Fruit fly (Drosophila melanogaster) whole organism, embryonic: ENCODE results near the gene Pdi.

ENCODE experiments used
- ATbp ChIP-seq: fragments of 200-800 bp; sonication (Bioruptor generic); optimal IDR thresholded peaks from 2 replicates; lab custom pipeline; 2017; ENCODE audit warnings: missing biosample characterization, mild to moderate bottlenecking, missing genetic modification characterization, missing genetic modification reagents
- Atf6 ChIP-seq: fragments of 200-800 bp; sonication (Bioruptor generic); IDR thresholded peaks from 2 replicates; pipeline ENCODE4 v1.3.6; 2022; ENCODE audit warnings: missing biosample characterization, missing genetic modification characterization
- BtbVII ChIP-seq: fragments of 200-800 bp; sonication (Bioruptor generic); optimal IDR thresholded peaks from 3 replicates; lab custom pipeline; 2017; ENCODE audit warnings: missing biosample characterization, mild to moderate bottlenecking, missing genetic modification characterization
- CG11723 ChIP-seq: fragments of 200-800 bp; sonication (Bioruptor generic); optimal IDR thresholded peaks from 2 replicates; lab custom pipeline; 2017; ENCODE audit warnings: missing biosample characterization, mild to moderate bottlenecking, missing genetic modification characterization
- CG12236 ChIP-seq: fragments of 200-800 bp; sonication (Bioruptor generic); optimal IDR thresholded peaks from 2 replicates; lab custom pipeline; 2016; ENCODE audit warnings: missing biosample characterization, missing genetic modification characterization
- CG12744 ChIP-seq: fragments of 200-800 bp; sonication (Bioruptor generic); optimal IDR thresholded peaks from 2 replicates; lab custom pipeline; 2016; ENCODE audit warnings: missing biosample characterization, missing genetic modification characterization
- CG13894 ChIP-seq: fragments of 200-800 bp; sonication (Bioruptor generic); optimal IDR thresholded peaks from 3 replicates; lab custom pipeline; 2018; ENCODE audit warnings: missing biosample characterization, mild to moderate bottlenecking, missing genetic modification characterization, moderate library complexity
- CG16779 ChIP-seq: fragments of 200-800 bp; sonication (Bioruptor generic); IDR thresholded peaks from 2 replicates; pipeline ENCODE4 v1.3.6; 2022; ENCODE audit warnings: missing biosample characterization, missing genetic modification characterization
- CG17186 ChIP-seq: fragments of 200-800 bp; sonication (Bioruptor generic); optimal IDR thresholded peaks from 3 replicates; lab custom pipeline; 2017; ENCODE audit warnings: missing biosample characterization, missing genetic modification reagents, missing genetic modification characterization
- CG17612 ChIP-seq: fragments of 200-800 bp; sonication (Bioruptor generic); IDR thresholded peaks from 2 replicates; pipeline ENCODE4 v1.3.6; 2022; ENCODE audit warnings: missing biosample characterization, missing genetic modification characterization
- CG1792 ChIP-seq: fragments of 200-800 bp; sonication (Bioruptor generic); optimal IDR thresholded peaks from 2 replicates; lab custom pipeline; 2016; ENCODE audit warnings: missing biosample characterization, missing genetic modification characterization
- CG30403 ChIP-seq: fragments of 200-800 bp; sonication (Bioruptor generic); optimal IDR thresholded peaks from 3 replicates; lab custom pipeline; 2016; ENCODE audit warnings: missing biosample characterization, missing genetic modification characterization
- CG3407 ChIP-seq: fragments of 200-800 bp; sonication (Bioruptor generic); optimal IDR thresholded peaks from 2 replicates; lab custom pipeline; 2018; ENCODE audit warnings: missing biosample characterization, mild to moderate bottlenecking, missing genetic modification characterization
- CG6854 ChIP-seq: fragments of 200-800 bp; sonication (Bioruptor generic); optimal IDR thresholded peaks from 3 replicates; lab custom pipeline; 2017; ENCODE audit warnings: missing biosample characterization, mild to moderate bottlenecking, missing genetic modification characterization
- CG7786 ChIP-seq: fragments of 200-800 bp; sonication (Bioruptor generic); optimal IDR thresholded peaks from 2 replicates; lab custom pipeline; 2016; ENCODE audit warnings: missing biosample characterization, missing genetic modification characterization
- CG8281 ChIP-seq: fragments of 200-800 bp; sonication (Bioruptor generic); optimal IDR thresholded peaks from 2 replicates; lab custom pipeline; 2018; ENCODE audit warnings: missing biosample characterization, mild to moderate bottlenecking, missing genetic modification characterization, moderate library complexity
- CG8290 ChIP-seq, 3 experiments: fragments of 200-800 bp; sonication (Bioruptor generic); optimal IDR thresholded peaks; 2 replicates each; lab custom pipeline; 2016 to 2019; ENCODE audit warnings: missing biosample characterization in 3 of 3, missing genetic modification characterization in 3 of 3, mild to moderate bottlenecking in 2 of 3, moderate library complexity in 1 of 3
- CG8478 ChIP-seq: fragments of >200 bp; optimal IDR thresholded peaks from 2 replicates; lab custom pipeline; 2018
- CG9609 ChIP-seq: fragments of 200-800 bp; sonication (Bioruptor generic); optimal IDR thresholded peaks from 3 replicates; lab custom pipeline; 2016; ENCODE audit warnings: missing biosample characterization, missing genetic modification characterization
- CG9797 ChIP-seq: fragments of 200-800 bp; sonication (Bioruptor generic); optimal IDR thresholded peaks from 3 replicates; lab custom pipeline; 2018; ENCODE audit warnings: missing biosample characterization, mild to moderate bottlenecking, missing genetic modification characterization
- CG9876 ChIP-seq: fragments of 200-800 bp; sonication (Bioruptor generic); optimal IDR thresholded peaks from 2 replicates; lab custom pipeline; 2016; ENCODE audit warnings: missing biosample characterization, missing genetic modification characterization
- Dek ChIP-seq: fragments of 200-800 bp; sonication (Bioruptor generic); optimal IDR thresholded peaks from 3 replicates; lab custom pipeline; 2019; ENCODE audit warnings: missing biosample characterization, mild to moderate bottlenecking, missing genetic modification characterization, moderate library complexity
- Ets97D ChIP-seq: fragments of 200-800 bp; sonication (Bioruptor generic); optimal IDR thresholded peaks from 3 replicates; lab custom pipeline; 2016; ENCODE audit warnings: missing biosample characterization, missing genetic modification characterization
- Fer2 ChIP-seq: fragments of 200-800 bp; sonication (Bioruptor generic); optimal IDR thresholded peaks from 2 replicates; lab custom pipeline; 2018; ENCODE audit warnings: missing biosample characterization, mild to moderate bottlenecking, missing genetic modification characterization, moderate library complexity
- HHEX ChIP-seq: fragments of 200-800 bp; sonication (Bioruptor generic); optimal IDR thresholded peaks from 3 replicates; lab custom pipeline; 2017; ENCODE audit warnings: missing biosample characterization, mild to moderate bottlenecking, missing genetic modification characterization, missing genetic modification reagents
- HLHmδ ChIP-seq: fragments of 200-800 bp; sonication (Bioruptor generic); optimal IDR thresholded peaks from 2 replicates; lab custom pipeline; 2018; ENCODE audit warnings: missing biosample characterization, mild to moderate bottlenecking, missing genetic modification characterization, moderate library complexity
- Hsf ChIP-seq: fragments of 200-800 bp; sonication (Bioruptor generic); optimal IDR thresholded peaks from 3 replicates; lab custom pipeline; 2016; ENCODE audit warnings: missing biosample characterization, missing genetic modification characterization
- Kr ChIP-seq: fragments of 200-800 bp; sonication (Bioruptor generic); optimal IDR thresholded peaks from 2 replicates; lab custom pipeline; 2017; ENCODE audit warnings: missing biosample characterization, mild to moderate bottlenecking, missing genetic modification characterization
- Max ChIP-seq: fragments of 200-800 bp; sonication (Bioruptor generic); optimal IDR thresholded peaks from 2 replicates; lab custom pipeline; 2016; ENCODE audit warnings: missing biosample characterization, mild to moderate bottlenecking, missing genetic modification characterization
- PHDP ChIP-seq: fragments of 200-800 bp; sonication (Bioruptor generic); optimal IDR thresholded peaks from 3 replicates; lab custom pipeline; 2018; ENCODE audit warnings: missing biosample characterization, mild to moderate bottlenecking, missing genetic modification characterization, moderate library complexity
- aop ChIP-seq: fragments of 200-800 bp; sonication (Bioruptor generic); IDR thresholded peaks from 2 replicates; pipeline ENCODE4 v1.3.6; 2022; ENCODE audit warnings: missing biosample characterization, missing genetic modification characterization
- cas ChIP-seq: fragments of 200-800 bp; sonication (Bioruptor generic); IDR thresholded peaks from 2 replicates; pipeline ENCODE4 v1.3.6; 2022; ENCODE audit warnings: missing biosample characterization, missing genetic modification characterization
- crp ChIP-seq, 2 experiments: fragments of 200-800 bp; sonication (Bioruptor generic); optimal IDR thresholded peaks; 2 replicates in 1 of 2; 3 replicates in 1 of 2; lab custom pipeline; 2017; ENCODE audit warnings: missing biosample characterization in 2 of 2, missing genetic modification characterization in 2 of 2, mild to moderate bottlenecking in 1 of 2, moderate library complexity in 1 of 2
- dan ChIP-seq: fragments of 200-800 bp; sonication (Bioruptor generic); IDR thresholded peaks from 2 replicates; pipeline ENCODE4 v1.3.6; 2022; ENCODE audit warnings: missing biosample characterization, missing genetic modification characterization
- en ChIP-seq: fragments of 200-800 bp; sonication (Bioruptor generic); optimal IDR thresholded peaks from 2 replicates; lab custom pipeline; 2016; ENCODE audit warnings: missing biosample characterization, missing genetic modification characterization
- gcm2 ChIP-seq: fragments of 200-800 bp; sonication (Bioruptor generic); optimal IDR thresholded peaks from 2 replicates; lab custom pipeline; 2016; ENCODE audit warnings: missing biosample characterization, missing genetic modification characterization
- nerfin-2 ChIP-seq: fragments of 200-800 bp; sonication (Bioruptor generic); IDR thresholded peaks from 2 replicates; pipeline ENCODE4 v1.3.6; 2022; ENCODE audit warnings: missing biosample characterization, missing genetic modification characterization; ENCODE audit not compliant: partially characterized antibody
- otp ChIP-seq: fragments of 200-800 bp; sonication (Bioruptor generic); IDR thresholded peaks from 3 replicates; pipeline ENCODE4, ENCODE4 v1.3.6; 2022; ENCODE audit warnings: missing biosample characterization, missing genetic modification characterization
- pan ChIP-seq, 4 experiments: fragments of >200 bp in 3 of 4; fragments of 200-800 bp in 1 of 4; sonication (Bioruptor generic) in 1 of 4; optimal IDR thresholded peaks in 3 of 4; IDR thresholded peaks in 1 of 4; 2 replicates each; pipeline versions ENCODE4 v1.3.6 to Lab custom; 2017 to 2022; ENCODE audit warnings: missing biosample characterization in 2 of 4, missing genetic modification characterization in 2 of 4, mixed read lengths in 1 of 4
- peb ChIP-seq: fragments of 200-800 bp; sonication (Bioruptor generic); IDR thresholded peaks from 2 replicates; pipeline ENCODE4 v1.3.6; 2022; ENCODE audit warnings: missing biosample characterization, missing genetic modification characterization
- pnt ChIP-seq: fragments of 200-800 bp; sonication (Bioruptor generic); optimal IDR thresholded peaks from 3 replicates; lab custom pipeline; 2016; ENCODE audit warnings: missing biosample characterization, missing genetic modification characterization
- prd ChIP-seq, 3 experiments: fragments of >200 bp in 2 of 3; fragments of 200-800 bp in 1 of 3; sonication (Bioruptor generic) in 1 of 3; optimal IDR thresholded peaks in 2 of 3; IDR thresholded peaks in 1 of 3; 2 replicates in 2 of 3; 3 replicates in 1 of 3; pipeline versions ENCODE4 v1.3.6 to Lab custom; 2017 to 2022; ENCODE audit warnings: missing biosample characterization in 1 of 3, missing genetic modification characterization in 1 of 3
- ranshi ChIP-seq: fragments of 200-800 bp; sonication (Bioruptor generic); IDR thresholded peaks from 2 replicates; pipeline ENCODE4 v1.3.6; 2022; ENCODE audit warnings: missing biosample characterization, missing genetic modification characterization
- sob ChIP-seq: fragments of 200-800 bp; sonication (Bioruptor generic); IDR thresholded peaks from 2 replicates; pipeline ENCODE4 v1.3.6; 2022; ENCODE audit warnings: missing biosample characterization, missing genetic modification characterization
- sug ChIP-seq: fragments of 200-800 bp; optimal IDR thresholded peaks from 2 replicates; lab custom pipeline; 2019; ENCODE audit warnings: missing biosample characterization, mild to moderate bottlenecking, missing genetic modification characterization, moderate library complexity
- twi ChIP-seq: fragments of 200-800 bp; optimal IDR thresholded peaks from 2 replicates; lab custom pipeline; 2019; ENCODE audit warnings: missing biosample characterization, mild to moderate bottlenecking, missing genetic modification characterization, moderate library complexity
- unc-4 ChIP-seq: fragments of 200-800 bp; sonication (Bioruptor generic); IDR thresholded peaks from 2 replicates; pipeline ENCODE4 v1.3.6; 2022; ENCODE audit warnings: missing biosample characterization, missing genetic modification characterization; ENCODE audit not compliant: partially characterized antibody
- z ChIP-seq: fragments of 200-800 bp; sonication (Bioruptor generic); IDR thresholded peaks from 3 replicates; pipeline ENCODE4 v1.3.6; 2022; ENCODE audit warnings: missing biosample characterization, missing genetic modification characterization

Pdi gene

DNA sequence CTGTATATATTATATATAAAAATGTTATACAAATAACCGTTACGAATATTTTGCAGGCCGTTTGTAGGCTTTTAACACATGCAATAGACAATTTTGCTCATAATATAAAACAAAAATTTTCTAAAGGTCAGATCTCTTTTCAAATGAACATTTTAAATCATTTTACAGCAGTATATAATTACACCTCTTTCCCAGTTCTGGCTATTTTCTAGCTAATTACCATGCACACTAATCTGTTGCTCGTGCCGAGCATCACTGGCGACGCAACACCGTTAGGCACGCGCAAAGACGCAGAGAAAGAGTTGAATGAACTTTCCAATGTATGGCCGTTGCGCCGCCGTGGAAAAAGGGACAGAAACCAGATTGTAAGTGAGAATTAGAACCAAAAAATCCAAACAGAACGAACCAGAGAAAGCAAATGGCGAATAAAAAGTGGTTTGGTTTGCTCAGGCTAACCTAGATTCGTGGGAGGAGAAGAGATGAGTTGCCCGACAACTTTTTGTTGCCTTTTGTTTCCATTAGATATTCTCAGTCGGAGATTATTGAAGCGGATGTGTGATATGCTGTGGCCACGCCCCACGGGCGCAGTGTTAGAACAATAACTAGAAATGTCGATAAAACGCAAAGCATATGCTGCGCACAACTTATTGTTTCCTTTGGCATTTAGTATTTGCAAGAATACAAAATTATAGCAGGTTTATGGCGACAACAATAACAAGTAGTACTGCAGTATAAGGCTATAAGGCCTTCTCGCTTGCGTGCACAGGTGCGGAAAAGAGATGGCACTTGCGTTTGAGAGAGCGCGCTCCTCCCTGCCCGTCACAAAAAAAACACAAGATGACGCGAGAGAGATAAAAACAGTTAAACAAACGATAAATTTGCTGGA lies 1.3 kb downstream of the Pdi start (continued):
- TF ChIP-seq CG8290 (GFP tag; optimal IDR thresholded peaks at IDR 0.05; lab: Kevin White, UChicago) = no peak
- peak; percentile 50 to 66 for TF ChIP-seq CG8290 (tag; optimal IDR thresholded peaks at IDR 0.05; lab: Kevin White, UChicago)
- no peak for TF ChIP-seq CG3407
- no peak; the same call in 1 of the 2 replicates for TF ChIP-seq Atf6 (GFP tag; lab: Robert Waterston, UW)
- no peak for TF ChIP-seq pnt
- no peak for TF ChIP-seq peb (GFP tag; lab: Robert Waterston, UW)
- no peak for TF ChIP-seq Max (GFP tag; lab: Kevin White, UChicago)
- no peak for TF ChIP-seq CG9609 (GFP tag; lab: Kevin White, UChicago)
- no peak for TF ChIP-seq aop (GFP tag; lab: Robert Waterston, UW)
- TF ChIP-seq CG9876 (GFP tag; lab: Kevin White, UChicago) = no peak
- TF ChIP-seq CG30403 (GFP tag; lab: Kevin White, UChicago) = peak; percentile 59
- TF ChIP-seq pan (optimal IDR thresholded peaks at IDR 0.05; lab: Kevin White, UChicago) = no peak
- TF ChIP-seq pan (GFP tag; optimal IDR thresholded peaks at IDR 0.05 in 1 of 2, IDR thresholded peaks at IDR 0.05 in 1 of 2) = no peak
- TF ChIP-seq CG16779 (GFP tag; lab: Robert Waterston, UW) = no peak
- no peak for TF ChIP-seq CG17186
- no peak for TF ChIP-seq CG1792 (GFP tag; lab: Kevin White, UChicago)
- TF ChIP-seq ranshi = 0 out of 2 replicates have a peak, but pooled peaks have one; percentile 21
- TF ChIP-seq prd (optimal IDR thresholded peaks at IDR 0.05; lab: Kevin White, UChicago) = no peak
- TF ChIP-seq prd (GFP tag; IDR thresholded peaks at IDR 0.05; lab: Robert Waterston, UW) = peak; percentile 45; the same call in 2 of the 3 replicates
- TF ChIP-seq unc-4 (GFP tag; lab: Robert Waterston, UW) = no peak
- TF ChIP-seq Hsf (GFP tag; lab: Kevin White, UChicago) = peak; percentile 15
- no peak for TF ChIP-seq Fer2
- peak; percentile 8 for TF ChIP-seq CG11723
- TF ChIP-seq HHEX (GFP tag; lab: Kevin White, UChicago) = no peak
- no peak for TF ChIP-seq CG8478
- no peak for TF ChIP-seq twi (tag; lab: Kevin White, UChicago)
- no peak for TF ChIP-seq CG13894 (tag; lab: Kevin White, UChicago)
- TF ChIP-seq CG12236 (GFP tag; lab: Kevin White, UChicago) = no peak
- TF ChIP-seq CG17612 (GFP tag; lab: Robert Waterston, UW) = no peak
- TF ChIP-seq PHDP = no peak
- no peak for TF ChIP-seq gcm2 (GFP tag; lab: Kevin White, UChicago)
- TF ChIP-seq nerfin-2 = no peak
- TF ChIP-seq CG9797 = no peak
- TF ChIP-seq Ets97D (GFP tag; lab: Kevin White, UChicago) = no peak
- no peak for TF ChIP-seq dan
- no peak for TF ChIP-seq CG8281 (tag; lab: Kevin White, UChicago)
- no peak for TF ChIP-seq en (GFP tag; lab: Kevin White, UChicago)
- TF ChIP-seq HLHmδ (GFP tag; lab: Kevin White, UChicago) = peak; percentile 33
- peak; percentile 30 for TF ChIP-seq Kr (GFP tag; lab: Kevin White, UChicago)
- no peak for TF ChIP-seq sug
- TF ChIP-seq CG6854 (GFP tag; lab: Kevin White, UChicago) = no peak
- TF ChIP-seq z (GFP tag; lab: Robert Waterston, UW) = no peak
- no peak for TF ChIP-seq CG7786 (GFP tag; lab: Kevin White, UChicago)
- TF ChIP-seq crp (GFP tag; optimal IDR thresholded peaks at IDR 0.05; lab: Kevin White, UChicago) = no peak
- TF ChIP-seq BtbVII (GFP tag; lab: Kevin White, UChicago) = no peak
- peak; percentile 25; the same call in 1 of the 2 replicates for TF ChIP-seq sob
- TF ChIP-seq Dek (tag; lab: Kevin White, UChicago) = no peak
- TF ChIP-seq otp (GFP tag; lab: Robert Waterston, UW) = no peak
- TF ChIP-seq ATbp (GFP tag; lab: Kevin White, UChicago) = no peak
- TF ChIP-seq cas (GFP tag; lab: Robert Waterston, UW) = no peak
- no peak for TF ChIP-seq CG12744 (GFP tag; lab: Kevin White, UChicago)
